Worm (Caenorhabditis elegans): ENCODE data around the gene marb-1.

ce11 chrIV:12202000-12202399 lies 6.8 kb downstream of the marb-1 start:
- no peak for TF ChIP-seq unc-62 (GFP tag; optimal IDR thresholded peaks at IDR 0.05)
- TF ChIP-seq ceh-82 (tag; optimal IDR thresholded peaks at IDR 0.05): no peak
- peak; percentile 12 for TF ChIP-seq lin-14 (GFP tag; optimal IDR thresholded peaks at IDR 0.05)
- no peak for TF ChIP-seq snpc-4 (tag; optimal IDR thresholded peaks at IDR 0.05)
- TF ChIP-seq hlh-17 (GFP tag; optimal IDR thresholded peaks at IDR 0.05; ENCODE audit: borderline replicate concordance): no peak
- TF ChIP-seq mef-2 (tag; optimal IDR thresholded peaks at IDR 0.05): no peak
- TF ChIP-seq aly-2 (tag; optimal IDR thresholded peaks at IDR 0.05): no peak
- no peak for TF ChIP-seq unc-30 (tag; optimal IDR thresholded peaks at IDR 0.05)
- no peak for TF ChIP-seq Y116A8C.19 (tag; optimal IDR thresholded peaks at IDR 0.05; ENCODE audit: borderline replicate concordance)
- no peak for TF ChIP-seq lin-13 (GFP tag; optimal IDR thresholded peaks at IDR 0.05)
- TF ChIP-seq C04F5.9 (tag; optimal IDR thresholded peaks at IDR 0.05): no peak
- TF ChIP-seq lin-15B (tag; optimal IDR thresholded peaks at IDR 0.05): no peak
- no peak for TF ChIP-seq xbp-1 (tag; optimal IDR thresholded peaks at IDR 0.05)

Data from whole organism, L1 larva.